Fruit fly (Drosophila melanogaster): ENCODE data around the gene CG18418.

DNA sequence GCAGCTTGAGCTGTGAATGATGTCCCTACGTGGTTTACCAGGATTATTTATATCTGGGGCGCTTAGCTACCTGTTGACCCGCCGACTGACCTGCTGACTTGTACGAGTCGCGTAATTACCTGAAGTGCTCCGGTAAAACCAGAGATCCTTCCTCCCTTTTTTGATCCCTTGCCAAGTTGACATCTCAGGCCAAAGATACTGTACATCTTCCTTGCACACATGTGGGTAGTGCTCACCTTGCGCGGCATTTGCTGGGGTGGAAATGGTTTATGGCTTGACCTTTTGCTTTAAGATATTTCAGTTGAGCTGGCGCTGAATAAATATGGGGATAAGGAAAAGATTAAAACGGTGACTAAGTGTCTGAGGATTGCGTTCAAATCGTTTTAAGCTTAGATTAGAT lies 5.0 kb upstream of the CG18418 start, which contains the start of gene CG15876:
- TF ChIP-seq h (optimal IDR thresholded peaks at IDR 0.05) = no peak
- TF ChIP-seq ttk (optimal IDR thresholded peaks at IDR 0.05) = no peak
- no peak for TF ChIP-seq psq (optimal IDR thresholded peaks at IDR 0.05)
- TF ChIP-seq insv (optimal IDR thresholded peaks at IDR 0.05) = no peak
- TF ChIP-seq Sin3A (optimal IDR thresholded peaks at IDR 0.05) = no peak
- no peak for TF ChIP-seq Myc (optimal IDR thresholded peaks at IDR 0.05)

Measured in Kc167 (cell line).